Worm (Caenorhabditis elegans) whole organism, L2 larva: ENCODE results near the gene srw-137.
"Not testable (repeated sequence)": the region's sequence is repeated elsewhere in the genome, so short reads cannot be mapped to it uniquely, and the experiment has no call there.

Experiments used
- C34F6.9 ChIP-seq: fragments of 150-350 bp; optimal IDR thresholded peaks from 2 replicates; lab custom pipeline; 2014; ENCODE audit warnings: missing biosample characterization, missing genetic modification characterization
- F13H6.1 ChIP-seq: sonication (generic microtip); optimal IDR thresholded peaks from 2 replicates; lab custom pipeline; 2016; ENCODE audit warnings: missing genetic modification characterization, missing compliant biosample characterization
- R02D3.7 ChIP-seq: fragments of 150-350 bp; optimal IDR thresholded peaks from 2 replicates; lab custom pipeline; 2014; ENCODE audit warnings: missing biosample characterization, missing genetic modification characterization
- ZK546.5 ChIP-seq: sonication (generic microtip); optimal IDR thresholded peaks from 2 replicates; lab custom pipeline; 2017; ENCODE audit warnings: missing biosample characterization, missing genetic modification characterization
- aly-2 ChIP-seq: fragments of 150-350 bp; optimal IDR thresholded peaks from 2 replicates; lab custom pipeline; 2014; ENCODE audit warnings: missing biosample characterization, missing genetic modification characterization
- ama-1 ChIP-seq: fragments of 150-350 bp; optimal IDR thresholded peaks from 2 replicates; lab custom pipeline; 2018; ENCODE audit warnings: inconsistent platforms
- blmp-1 ChIP-seq: sonication (generic microtip); optimal IDR thresholded peaks from 2 replicates; lab custom pipeline; 2017; ENCODE audit warnings: missing genetic modification characterization, mild to moderate bottlenecking, missing compliant biosample characterization, antibody characterized with exemption, moderate library complexity; ENCODE audit not compliant: insufficient read depth
- ceh-16 ChIP-seq: fragments of 150-350 bp; optimal IDR thresholded peaks from 2 replicates; lab custom pipeline; 2014; ENCODE audit warnings: missing biosample characterization, missing genetic modification characterization
- ceh-82 ChIP-seq: fragments of 150-350 bp; optimal IDR thresholded peaks from 2 replicates; lab custom pipeline; 2014; ENCODE audit warnings: missing biosample characterization, missing genetic modification characterization
- egl-27 ChIP-seq: sonication (generic microtip); optimal IDR thresholded peaks from 3 replicates; lab custom pipeline; 2017; ENCODE audit warnings: missing biosample characterization, missing genetic modification reagents, missing genetic modification characterization
- elt-1 ChIP-seq: fragments of 150-350 bp; optimal IDR thresholded peaks from 2 replicates; lab custom pipeline; 2014; ENCODE audit warnings: missing biosample characterization, missing genetic modification characterization
- elt-3 ChIP-seq: sonication (generic microtip); optimal IDR thresholded peaks from 2 replicates; lab custom pipeline; 2017; ENCODE audit warnings: missing biosample characterization, missing genetic modification characterization
- gmeb-1 ChIP-seq: fragments of 150-350 bp; optimal IDR thresholded peaks from 2 replicates; lab custom pipeline; 2014; ENCODE audit warnings: missing biosample characterization, missing genetic modification characterization
- lin-11 ChIP-seq: fragments of 150-350 bp; sonication (generic microtip); optimal IDR thresholded peaks from 2 replicates; lab custom pipeline; 2014; ENCODE audit warnings: missing biosample characterization, missing genetic modification characterization, inconsistent platforms, mixed read lengths
- lsy-2 ChIP-seq, 2 experiments: fragments of 150-350 bp in 1 of 2; sonication (generic microtip) in 1 of 2; optimal IDR thresholded peaks; 2 replicates each; lab custom pipeline; 2014 to 2017; ENCODE audit warnings: missing biosample characterization in 2 of 2, missing genetic modification characterization in 2 of 2
- mab-5 ChIP-seq: fragments of 150-350 bp; optimal IDR thresholded peaks from 2 replicates; lab custom pipeline; 2014; ENCODE audit warnings: missing biosample characterization, missing genetic modification characterization
- mbf-1 ChIP-seq: sonication (generic microtip); optimal IDR thresholded peaks from 2 replicates; lab custom pipeline; 2017; ENCODE audit warnings: missing biosample characterization, missing genetic modification characterization
- mdl-1 ChIP-seq, 2 experiments: fragments of 150-350 bp in 1 of 2; sonication (generic microtip) in 1 of 2; optimal IDR thresholded peaks; 2 replicates each; lab custom pipeline; 2017; ENCODE audit warnings: missing biosample characterization in 2 of 2, missing genetic modification characterization in 2 of 2
- nhr-11 ChIP-seq: fragments of 150-350 bp; optimal IDR thresholded peaks from 2 replicates; lab custom pipeline; 2014; ENCODE audit warnings: missing biosample characterization, missing genetic modification characterization
- nhr-129 ChIP-seq: fragments of 150-350 bp; optimal IDR thresholded peaks from 2 replicates; lab custom pipeline; 2014; ENCODE audit warnings: missing biosample characterization, missing genetic modification characterization
- nhr-21 ChIP-seq: fragments of 150-350 bp; optimal IDR thresholded peaks from 2 replicates; lab custom pipeline; 2014; ENCODE audit warnings: missing biosample characterization, missing genetic modification characterization
- nhr-237 ChIP-seq: fragments of 150-350 bp; optimal IDR thresholded peaks from 2 replicates; lab custom pipeline; 2014; ENCODE audit warnings: missing biosample characterization, missing genetic modification characterization
- nhr-25 ChIP-seq: fragments of 150-350 bp; sonication (generic microtip); optimal IDR thresholded peaks from 3 replicates; lab custom pipeline; 2014; ENCODE audit warnings: missing biosample characterization, missing genetic modification characterization
- nhr-6 ChIP-seq: fragments of 150-350 bp; optimal IDR thresholded peaks from 2 replicates; lab custom pipeline; 2014; ENCODE audit warnings: missing biosample characterization, missing genetic modification characterization
- sem-4 ChIP-seq: fragments of 150-350 bp; optimal IDR thresholded peaks from 2 replicates; lab custom pipeline; 2014; ENCODE audit warnings: missing biosample characterization, missing genetic modification reagents, missing genetic modification characterization
- skn-1 ChIP-seq: sonication (generic microtip); optimal IDR thresholded peaks from 2 replicates; lab custom pipeline; 2017; ENCODE audit warnings: missing biosample characterization, missing genetic modification characterization
- sma-3 ChIP-seq: sonication (generic microtip); optimal IDR thresholded peaks from 2 replicates; lab custom pipeline; 2016; ENCODE audit warnings: missing genetic modification reagents, missing genetic modification characterization, missing compliant biosample characterization
- sma-9 ChIP-seq, 2 experiments: fragments of 150-350 bp in 1 of 2; sonication (generic microtip) in 1 of 2; optimal IDR thresholded peaks; 2 replicates each; lab custom pipeline; 2014 to 2016; ENCODE audit warnings: missing genetic modification characterization in 2 of 2, mild to moderate bottlenecking in 1 of 2, missing biosample characterization in 1 of 2, missing compliant biosample characterization in 1 of 2, missing genetic modification reagents in 1 of 2, moderate library complexity in 1 of 2
- snpc-4 ChIP-seq: fragments of 150-350 bp; optimal IDR thresholded peaks from 2 replicates; lab custom pipeline; 2014; ENCODE audit warnings: missing biosample characterization, missing genetic modification characterization
- unc-55 ChIP-seq: fragments of 150-350 bp; sonication (generic microtip); optimal IDR thresholded peaks from 3 replicates; lab custom pipeline; 2014; ENCODE audit warnings: missing biosample characterization, missing genetic modification reagents, missing genetic modification characterization
- unc-62 ChIP-seq: fragments of 150-350 bp; optimal IDR thresholded peaks from 2 replicates; lab custom pipeline; 2014; ENCODE audit warnings: missing biosample characterization, missing genetic modification reagents, missing genetic modification characterization
- ztf-1 ChIP-seq: fragments of 200-800 bp; sonication (Bioruptor generic); conservative IDR thresholded peaks from 2 replicates; pipeline ENCODE4 v1.3.6; 2022; ENCODE audit warnings: missing genetic modification characterization, missing compliant biosample characterization
- ztf-4 ChIP-seq: fragments of 150-350 bp; optimal IDR thresholded peaks from 2 replicates; lab custom pipeline; 2014; ENCODE audit warnings: missing biosample characterization, missing genetic modification characterization

srw-137 gene

ce11 chrV:2985309-2985708 lies 41.5 kb upstream of the srw-137 start, which contains the start of gene srw-139:
Gene srw-139, minus strand, starts transcription at chrV:2985409.
- no peak for TF ChIP-seq mbf-1
- no peak for TF ChIP-seq nhr-237 (tag; lab: Kevin White, UChicago)
- no peak for TF ChIP-seq ama-1
- TF ChIP-seq ceh-16 (tag; lab: Kevin White, UChicago), result no peak
- no peak for TF ChIP-seq ceh-82 (tag; lab: Kevin White, UChicago)
- no peak for TF ChIP-seq mab-5
- TF ChIP-seq gmeb-1 (tag; lab: Kevin White, UChicago), result no peak
- TF ChIP-seq sem-4 (tag; lab: Kevin White, UChicago), result no peak
- TF ChIP-seq C34F6.9 (tag; lab: Kevin White, UChicago), result no peak
- TF ChIP-seq ztf-1 (GFP tag; lab: Robert Waterston, UW), result no peak
- no peak for TF ChIP-seq elt-3 (tag; lab: Kevin White, UChicago)

DNA sequence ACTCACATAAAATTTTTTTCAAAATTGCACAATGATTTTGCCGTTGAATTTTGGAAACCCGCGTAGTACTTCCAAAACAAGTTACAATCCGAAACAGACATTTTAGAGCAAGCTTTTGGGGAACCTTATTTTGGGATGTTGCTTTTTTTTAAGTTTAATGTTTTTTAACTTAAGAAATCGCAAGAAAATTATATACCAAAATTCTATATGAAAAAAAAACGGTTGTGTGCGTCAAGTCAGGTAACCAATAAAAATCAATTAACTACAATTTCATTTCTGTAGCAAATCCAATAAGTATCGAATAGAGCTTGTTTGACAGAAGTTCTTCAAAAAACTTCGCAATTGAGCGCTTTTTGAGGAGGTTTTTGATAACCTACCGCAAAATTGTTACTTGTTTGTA lies 39.6 kb upstream of the srw-137 start, which contains the start of gene srw-117:
Gene srw-117, minus strand, starts transcription at position 101 of the 400 bp plus-strand sequence.
- no peak for TF ChIP-seq ZK546.5

DNA sequence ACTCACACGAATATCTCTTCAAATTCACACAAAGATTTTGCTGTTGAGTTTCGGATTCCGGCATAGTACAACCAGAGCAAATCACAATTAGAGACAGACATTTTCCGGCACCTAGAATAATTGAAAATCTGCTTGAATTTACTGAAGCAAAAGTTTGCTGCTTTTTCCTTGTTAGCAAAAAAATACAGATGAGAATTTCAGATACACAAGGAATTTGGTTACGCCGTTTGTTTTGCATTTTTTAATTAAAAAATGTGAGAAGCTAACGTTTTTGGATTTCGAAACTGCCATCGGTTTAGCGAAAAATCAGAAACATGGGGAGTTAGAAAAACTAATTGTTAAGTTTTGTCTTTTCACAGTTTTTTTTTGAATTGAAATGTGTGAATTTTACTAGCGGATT lies 36.2 kb upstream of the srw-137 start, which contains the start of gene srw-118:
Gene srw-118, minus strand, starts transcription at position 101 of the 400 bp plus-strand sequence.
- TF ChIP-seq gmeb-1 (tag; lab: Kevin White, UChicago), result no peak
- TF ChIP-seq nhr-11 (tag; lab: Kevin White, UChicago), result no peak
- no peak for TF ChIP-seq unc-62 (GFP tag; lab: Kevin White, UChicago)
- no peak for TF ChIP-seq nhr-21 (tag; lab: Kevin White, UChicago)
- TF ChIP-seq sma-3 (GFP tag; lab: Kevin White, UChicago), result no peak
- TF ChIP-seq aly-2 (tag; lab: Kevin White, UChicago), result no peak
- no peak for TF ChIP-seq C34F6.9 (tag; lab: Kevin White, UChicago)
- no peak for TF ChIP-seq F13H6.1 (tag; lab: Kevin White, UChicago)
- no peak for TF ChIP-seq nhr-129 (tag; lab: Kevin White, UChicago)
- TF ChIP-seq mdl-1 (tag; optimal IDR thresholded peaks at IDR 0.05; lab: Kevin White, UChicago), result no peak
- TF ChIP-seq lsy-2 (tag; optimal IDR thresholded peaks at IDR 0.05; lab: Kevin White, UChicago), result no peak
- TF ChIP-seq sem-4 (tag; lab: Kevin White, UChicago), result no peak
- no peak for TF ChIP-seq ama-1
- TF ChIP-seq blmp-1 (tag; lab: Kevin White, UChicago), result no peak
- no peak for TF ChIP-seq mbf-1
- TF ChIP-seq ceh-82 (tag; lab: Kevin White, UChicago), result no peak
- no peak for TF ChIP-seq elt-3 (tag; lab: Kevin White, UChicago)
- no peak for TF ChIP-seq egl-27 (tag; lab: Kevin White, UChicago)
- no peak for TF ChIP-seq elt-1 (tag; lab: Kevin White, UChicago)

DNA sequence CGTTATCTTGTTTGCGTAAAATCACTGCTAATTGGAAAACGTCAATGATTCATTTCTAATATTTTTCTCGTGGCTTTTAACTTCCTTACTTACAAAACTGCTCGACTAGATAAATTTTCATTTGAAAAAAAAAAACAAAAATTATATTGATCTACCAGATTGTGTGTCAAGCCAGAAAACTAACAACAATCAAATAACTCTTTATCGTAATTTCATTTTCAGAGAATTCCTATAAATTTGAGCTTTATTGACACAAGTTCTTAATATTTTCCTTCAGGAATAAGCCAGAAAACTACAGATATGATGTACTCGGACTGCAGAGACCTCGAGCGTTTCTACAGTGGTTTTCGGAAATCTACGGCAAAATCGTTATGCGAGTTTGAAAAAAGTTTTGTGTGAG lies 32.5 kb upstream of the srw-137 start, which contains the start of gene srw-124:
Gene srw-124, plus strand, starts transcription at position 301 of the 400 bp plus-strand sequence.
- TF ChIP-seq mdl-1 (tag; optimal IDR thresholded peaks at IDR 0.05; lab: Kevin White, UChicago) (no peak), lsy-2 (tag; optimal IDR thresholded peaks at IDR 0.05; lab: Kevin White, UChicago) (no peak)

- TF ChIP-seq snpc-4 (tag; lab: Kevin White, UChicago); sma-3 (GFP tag; lab: Kevin White, UChicago); ztf-4: not testable (repeated sequence)
These were observed 31.5 kb upstream of the srw-137 start, which contains the start of gene srw-123 for ce11 chrV:2975285-2975684. Gene srw-123, minus strand, starts transcription at chrV:2975385.

DNA sequence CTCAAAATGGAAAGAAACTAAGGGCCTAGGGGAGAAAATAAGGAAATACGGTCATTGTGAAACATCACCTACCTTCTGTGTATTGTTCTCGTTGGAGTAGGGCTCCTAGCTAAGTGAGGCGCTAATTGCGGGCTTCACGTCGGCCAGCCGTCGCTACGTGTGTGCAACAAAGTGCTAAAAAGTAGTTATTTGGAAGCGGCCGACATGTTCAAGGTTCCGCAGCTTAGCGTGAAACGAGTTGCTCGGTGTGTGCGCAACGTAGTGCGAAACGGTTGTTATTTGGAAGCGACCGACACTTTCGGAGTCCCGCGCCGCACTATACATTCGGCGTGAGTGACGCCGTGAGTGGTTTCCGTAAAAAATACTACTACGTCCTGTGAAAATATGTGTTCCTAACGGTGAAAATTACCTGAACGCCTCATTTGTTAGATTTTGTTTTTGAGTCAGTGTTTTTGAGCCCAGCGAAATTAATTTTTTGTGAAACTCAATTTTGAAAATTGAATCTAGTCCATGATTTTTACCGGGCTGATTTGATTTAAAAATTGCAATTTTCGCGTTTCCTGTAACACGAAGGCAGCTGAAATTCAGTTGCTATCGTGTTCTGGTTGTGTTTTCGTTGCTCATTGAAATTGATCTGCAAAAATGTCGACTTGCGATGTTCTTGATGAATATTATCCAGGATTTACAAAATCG lies 27.7 kb upstream of the srw-137 start, which contains the start of gene srw-129:
Gene srw-129, plus strand, starts transcription at position 643 of the 693 bp plus-strand sequence.
- TF ChIP-seq sma-3 (GFP tag; lab: Kevin White, UChicago) (no peak), lin-11 (tag; lab: Kevin White, UChicago) (no peak), nhr-25 (no peak), nhr-237 (tag; lab: Kevin White, UChicago) (no peak), nhr-21 (tag; lab: Kevin White, UChicago) (no peak), mbf-1 (no peak), sma-9 (GFP tag; optimal IDR thresholded peaks at IDR 0.05; lab: Kevin White, UChicago) (no peak), sma-9 (tag; optimal IDR thresholded peaks at IDR 0.05; lab: Kevin White, UChicago) (no peak), R02D3.7 (tag; lab: Kevin White, UChicago) (no peak), snpc-4 (tag; lab: Kevin White, UChicago) (no peak), nhr-6 (no peak), mdl-1 (tag; optimal IDR thresholded peaks at IDR 0.05; lab: Kevin White, UChicago) (no peak), ceh-16 (tag; lab: Kevin White, UChicago) (no peak), egl-27 (tag; lab: Kevin White, UChicago) (no peak), skn-1 (no peak), nhr-129 (tag; lab: Kevin White, UChicago) (no peak), aly-2 (tag; lab: Kevin White, UChicago) (no peak), blmp-1 (tag; lab: Kevin White, UChicago) (no peak), ztf-4 (no peak), unc-55 (no peak)
